Fruit fly (Drosophila melanogaster) whole organism, embryonic: Measurements from ENCODE around the gene Root.

ENCODE experiments used
- Blimp-1 ChIP-seq: fragments of 200-800 bp; sonication (Bioruptor generic); optimal IDR thresholded peaks from 3 replicates; lab custom pipeline; 2018; ENCODE audit warnings: missing biosample characterization, missing genetic modification characterization, mild to moderate bottlenecking, moderate library complexity, missing genetic modification reagents
- BtbVII ChIP-seq: fragments of 200-800 bp; sonication (Bioruptor generic); optimal IDR thresholded peaks from 3 replicates; lab custom pipeline; 2017; ENCODE audit warnings: missing biosample characterization, mild to moderate bottlenecking, missing genetic modification characterization
- CG10209 ChIP-seq: fragments of 200-800 bp; sonication (Bioruptor generic); optimal IDR thresholded peaks from 3 replicates; lab custom pipeline; 2017; ENCODE audit warnings: missing biosample characterization, mild to moderate bottlenecking, missing genetic modification characterization, missing genetic modification reagents
- CG10462 ChIP-seq: fragments of 200-800 bp; sonication (Bioruptor generic); optimal IDR thresholded peaks from 2 replicates; lab custom pipeline; 2016; ENCODE audit warnings: missing biosample characterization, missing genetic modification characterization
- CG10654 ChIP-seq: fragments of 200-800 bp; sonication (Bioruptor generic); optimal IDR thresholded peaks from 2 replicates; lab custom pipeline; 2016; ENCODE audit warnings: missing biosample characterization, missing genetic modification characterization
- CG11504 ChIP-seq: fragments of 200-800 bp; sonication (Bioruptor generic); optimal IDR thresholded peaks from 3 replicates; lab custom pipeline; 2019; ENCODE audit warnings: missing biosample characterization, mild to moderate bottlenecking, missing genetic modification characterization, moderate library complexity
- CG12155 ChIP-seq: fragments of 200-800 bp; sonication (Bioruptor generic); optimal IDR thresholded peaks from 3 replicates; lab custom pipeline; 2016; ENCODE audit warnings: missing biosample characterization, missing genetic modification characterization
- CG12391 ChIP-seq: fragments of 200-800 bp; sonication (Bioruptor generic); optimal IDR thresholded peaks from 3 replicates; lab custom pipeline; 2018; ENCODE audit warnings: missing biosample characterization, mild to moderate bottlenecking, missing genetic modification characterization, moderate library complexity
- CG12942 ChIP-seq: fragments of 200-800 bp; sonication (Bioruptor generic); optimal IDR thresholded peaks from 3 replicates; lab custom pipeline; 2016; ENCODE audit warnings: missing biosample characterization, missing genetic modification characterization
- CG14965 ChIP-seq: fragments of 200-800 bp; sonication (Bioruptor generic); optimal IDR thresholded peaks from 2 replicates; lab custom pipeline; 2016; ENCODE audit warnings: missing biosample characterization, missing genetic modification characterization, borderline replicate concordance
- CG16779 ChIP-seq: fragments of 200-800 bp; sonication (Bioruptor generic); IDR thresholded peaks from 2 replicates; pipeline ENCODE4 v1.3.6; 2022; ENCODE audit warnings: missing biosample characterization, missing genetic modification characterization
- CG17359 ChIP-seq: fragments of 200-800 bp; sonication (Bioruptor generic); optimal IDR thresholded peaks from 3 replicates; lab custom pipeline; 2018; ENCODE audit warnings: missing biosample characterization, mild to moderate bottlenecking, missing genetic modification characterization, moderate library complexity
- CG17912 ChIP-seq: fragments of 200-800 bp; sonication (Bioruptor generic); optimal IDR thresholded peaks from 2 replicates; lab custom pipeline; 2018; ENCODE audit warnings: missing biosample characterization, mild to moderate bottlenecking, missing genetic modification characterization
- CG18599 ChIP-seq: fragments of 200-800 bp; sonication (Bioruptor generic); optimal IDR thresholded peaks from 3 replicates; lab custom pipeline; 2017; ENCODE audit warnings: missing biosample characterization, missing genetic modification characterization, mild to moderate bottlenecking, moderate library complexity, missing genetic modification reagents
- CG18764 ChIP-seq: fragments of 200-800 bp; sonication (Bioruptor generic); optimal IDR thresholded peaks from 3 replicates; lab custom pipeline; 2016; ENCODE audit warnings: missing biosample characterization, missing genetic modification characterization
- CG31365 ChIP-seq: fragments of 200-800 bp; sonication (Bioruptor generic); optimal IDR thresholded peaks from 2 replicates; lab custom pipeline; 2018; ENCODE audit warnings: missing biosample characterization, mild to moderate bottlenecking, missing genetic modification characterization
- CG31388 ChIP-seq: fragments of 200-800 bp; sonication (Bioruptor generic); optimal IDR thresholded peaks from 2 replicates; lab custom pipeline; 2016; ENCODE audit warnings: missing biosample characterization, missing genetic modification characterization
- CG33213 ChIP-seq: fragments of 200-800 bp; sonication (Bioruptor generic); optimal IDR thresholded peaks from 3 replicates; lab custom pipeline; 2016; ENCODE audit warnings: missing biosample characterization, missing genetic modification characterization
- CG34422 ChIP-seq: fragments of 200-800 bp; sonication (Bioruptor generic); IDR thresholded peaks from 3 replicates; pipeline ENCODE4 v1.3.6; 2022; ENCODE audit warnings: missing biosample characterization, missing genetic modification characterization
- CG3838 ChIP-seq: fragments of 200-800 bp; sonication (Bioruptor generic); optimal IDR thresholded peaks from 3 replicates; lab custom pipeline; 2016; ENCODE audit warnings: missing biosample characterization, missing genetic modification characterization
- CG4328 ChIP-seq: fragments of 200-800 bp; sonication (Bioruptor generic); optimal IDR thresholded peaks from 3 replicates; lab custom pipeline; 2017; ENCODE audit warnings: missing biosample characterization, missing genetic modification reagents, missing genetic modification characterization
- CG4730 ChIP-seq: fragments of 200-800 bp; sonication (Bioruptor generic); IDR thresholded peaks from 2 replicates; pipeline ENCODE4 v1.3.6; 2022; ENCODE audit warnings: missing biosample characterization, missing genetic modification characterization
- CG7357 ChIP-seq: fragments of 200-800 bp; sonication (Bioruptor generic); IDR thresholded peaks from 3 replicates; pipeline ENCODE4 v1.3.6; 2022; ENCODE audit warnings: missing biosample characterization, missing genetic modification characterization
- CG7928 ChIP-seq: fragments of 200-800 bp; sonication (Bioruptor generic); optimal IDR thresholded peaks from 2 replicates; lab custom pipeline; 2017; ENCODE audit warnings: missing biosample characterization, mild to moderate bottlenecking, missing genetic modification characterization
- CG8388 ChIP-seq: fragments of 200-800 bp; sonication (Bioruptor generic); optimal IDR thresholded peaks from 2 replicates; lab custom pipeline; 2019; ENCODE audit warnings: missing biosample characterization, mild to moderate bottlenecking, missing genetic modification characterization, moderate library complexity
- Chrac-16 ChIP-seq: fragments of 200-800 bp; sonication (Bioruptor generic); optimal IDR thresholded peaks from 3 replicates; lab custom pipeline; 2016; ENCODE audit warnings: missing biosample characterization, missing genetic modification characterization
- Dip3 ChIP-seq: fragments of 200-800 bp; sonication (Bioruptor generic); optimal IDR thresholded peaks from 3 replicates; lab custom pipeline; 2016; ENCODE audit warnings: missing biosample characterization, missing genetic modification characterization
- Dp ChIP-seq: fragments of 200-800 bp; sonication (Bioruptor generic); optimal IDR thresholded peaks from 2 replicates; lab custom pipeline; 2018; ENCODE audit warnings: missing biosample characterization, mild to moderate bottlenecking, missing genetic modification characterization, moderate library complexity
- Gsc ChIP-seq: fragments of 200-800 bp; sonication (Bioruptor generic); IDR thresholded peaks from 2 replicates; pipeline ENCODE4 v1.3.6; 2022; ENCODE audit warnings: missing biosample characterization, missing genetic modification characterization
- Gug ChIP-seq: fragments of 200-800 bp; sonication (Bioruptor generic); IDR thresholded peaks from 4 replicates; pipeline ENCODE4 v1.3.6; 2022; ENCODE audit warnings: missing biosample characterization, missing genetic modification characterization
- HHEX ChIP-seq: fragments of 200-800 bp; sonication (Bioruptor generic); optimal IDR thresholded peaks from 3 replicates; lab custom pipeline; 2017; ENCODE audit warnings: missing biosample characterization, mild to moderate bottlenecking, missing genetic modification characterization, missing genetic modification reagents
- HmgZ ChIP-seq: fragments of 200-800 bp; sonication (Bioruptor generic); optimal IDR thresholded peaks from 2 replicates; lab custom pipeline; 2018; ENCODE audit warnings: missing biosample characterization, mild to moderate bottlenecking, missing genetic modification characterization
- Hr3 ChIP-seq: fragments of 200-800 bp; sonication (Bioruptor generic); optimal IDR thresholded peaks from 3 replicates; lab custom pipeline; 2016; ENCODE audit warnings: missing biosample characterization, missing genetic modification characterization
- NC2α ChIP-seq: fragments of 200-800 bp; sonication (Bioruptor generic); optimal IDR thresholded peaks from 2 replicates; lab custom pipeline; 2016; ENCODE audit warnings: missing biosample characterization, missing genetic modification characterization
- PHDP ChIP-seq: fragments of 200-800 bp; sonication (Bioruptor generic); optimal IDR thresholded peaks from 3 replicates; lab custom pipeline; 2018; ENCODE audit warnings: missing biosample characterization, mild to moderate bottlenecking, missing genetic modification characterization, moderate library complexity
- Poxn ChIP-seq: fragments of 200-800 bp; sonication (Bioruptor generic); IDR thresholded peaks from 2 replicates; pipeline ENCODE4 v1.3.6; 2022; ENCODE audit warnings: missing biosample characterization, missing genetic modification characterization
- Scr ChIP-seq: fragments of 200-800 bp; sonication (Bioruptor generic); IDR thresholded peaks from 2 replicates; pipeline ENCODE4 v1.3.6; 2022; ENCODE audit warnings: missing biosample characterization, missing genetic modification characterization; ENCODE audit not compliant: partially characterized antibody
- Sox100B ChIP-seq: fragments of 200-800 bp; sonication (Bioruptor generic); optimal IDR thresholded peaks from 3 replicates; lab custom pipeline; 2018; ENCODE audit warnings: missing biosample characterization, mild to moderate bottlenecking, missing genetic modification characterization
- Ssrp ChIP-seq: fragments of 200-800 bp; sonication (Bioruptor generic); optimal IDR thresholded peaks from 2 replicates; lab custom pipeline; 2018; ENCODE audit warnings: missing biosample characterization, mild to moderate bottlenecking, missing genetic modification characterization, moderate library complexity
- Taf1 ChIP-seq: fragments of 200-800 bp; sonication (Bioruptor generic); IDR thresholded peaks from 2 replicates; pipeline ENCODE4 v1.3.6; 2022; ENCODE audit warnings: missing biosample characterization, missing genetic modification characterization
- dmrt99B ChIP-seq: fragments of 200-800 bp; sonication (Bioruptor generic); optimal IDR thresholded peaks from 2 replicates; lab custom pipeline; 2018; ENCODE audit warnings: missing biosample characterization, mild to moderate bottlenecking, missing genetic modification characterization, moderate library complexity
- kay ChIP-seq: fragments of 200-800 bp; sonication (Bioruptor generic); optimal IDR thresholded peaks from 2 replicates; lab custom pipeline; 2016; ENCODE audit warnings: missing biosample characterization, missing genetic modification characterization
- lov ChIP-seq, 2 experiments: fragments of 200-800 bp in 1 of 2; fragments of >200 bp in 1 of 2; sonication (Bioruptor generic) in 1 of 2; IDR thresholded peaks in 1 of 2; optimal IDR thresholded peaks in 1 of 2; 2 replicates in 1 of 2; 3 replicates in 1 of 2; pipeline versions ENCODE4 v1.3.6 to Lab custom; 2017 to 2022; ENCODE audit warnings: missing biosample characterization in 1 of 2, missing genetic modification characterization in 1 of 2
- onecut ChIP-seq: fragments of 200-800 bp; sonication (Bioruptor generic); IDR thresholded peaks from 2 replicates; pipeline ENCODE4 v1.3.6; 2022; ENCODE audit warnings: missing biosample characterization, missing genetic modification characterization
- sim ChIP-seq: fragments of 200-800 bp; sonication (Bioruptor generic); IDR thresholded peaks from 2 replicates; pipeline ENCODE4 v1.3.6; 2022; ENCODE audit warnings: missing biosample characterization, missing genetic modification characterization
- sisA ChIP-seq: fragments of 200-800 bp; sonication (Bioruptor generic); IDR thresholded peaks from 2 replicates; pipeline ENCODE4 v1.3.6; 2022; ENCODE audit warnings: missing biosample characterization, missing genetic modification characterization
- slbo ChIP-seq: fragments of 200-800 bp; sonication (Bioruptor generic); IDR thresholded peaks from 2 replicates; pipeline ENCODE4 v1.3.6; 2022; ENCODE audit warnings: missing biosample characterization, missing genetic modification characterization
- so ChIP-seq: fragments of 200-800 bp; sonication (Bioruptor generic); IDR thresholded peaks from 3 replicates; pipeline ENCODE4 v1.3.6; 2022; ENCODE audit warnings: missing biosample characterization, missing genetic modification characterization
- tin ChIP-seq: fragments of 200-800 bp; sonication (Bioruptor generic); optimal IDR thresholded peaks from 3 replicates; lab custom pipeline; 2016; ENCODE audit warnings: missing biosample characterization, missing genetic modification characterization
- wek ChIP-seq: fragments of 200-800 bp; sonication (Bioruptor generic); optimal IDR thresholded peaks from 3 replicates; lab custom pipeline; 2018; ENCODE audit warnings: missing biosample characterization, mild to moderate bottlenecking, missing genetic modification characterization, moderate library complexity

The Root gene

DNA sequence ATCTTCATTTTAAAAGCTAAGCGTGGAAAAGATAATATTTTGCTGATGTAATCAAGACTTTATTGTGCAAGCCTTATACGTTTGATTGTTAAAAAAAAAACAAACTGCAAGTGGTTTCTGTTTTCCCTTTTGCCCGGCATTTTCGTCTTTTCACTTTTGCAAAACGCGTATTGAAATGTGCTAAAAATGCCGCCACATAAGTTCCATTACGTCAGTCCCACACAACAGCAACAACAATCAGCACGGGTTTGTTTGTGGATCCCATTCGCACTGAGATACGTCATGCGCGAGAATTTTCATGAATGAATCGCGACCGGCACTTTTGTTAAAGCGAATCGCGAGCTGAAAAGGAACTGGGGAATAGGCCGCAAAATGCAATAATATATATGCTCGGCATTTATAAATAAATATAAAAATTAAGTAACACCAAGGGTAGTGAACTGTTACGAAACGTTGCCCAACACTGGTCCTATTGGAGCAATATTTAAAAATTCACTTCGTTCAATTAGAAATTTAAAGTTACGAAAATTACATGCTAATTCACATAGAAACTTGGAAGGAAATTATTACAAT is 6.9 kb upstream of the Root start (continued):
- TF ChIP-seq HHEX (GFP tag; lab: Kevin White, UChicago) (peak; percentile 28), CG12391 (tag; lab: Kevin White, UChicago) (peak; percentile 57), CG11504 (tag; lab: Kevin White, UChicago) (peak; percentile 32), Gug (no peak), onecut (GFP tag; lab: Robert Waterston, UW) (peak; percentile 60), Dp (GFP tag; lab: Kevin White, UChicago) (peak; percentile 76), CG17912 (peak; percentile 5), slbo (no peak), lov (optimal IDR thresholded peaks at IDR 0.05; lab: Kevin White, UChicago) (no peak), lov (GFP tag; IDR thresholded peaks at IDR 0.05; lab: Robert Waterston, UW) (no peak), sim (GFP tag; lab: Robert Waterston, UW) (no peak), Taf1 (GFP tag; lab: Robert Waterston, UW) (no peak), Dip3 (GFP tag; lab: Kevin White, UChicago) (peak; percentile 43), CG4730 (GFP tag; lab: Robert Waterston, UW) (no peak), CG31388 (GFP tag; lab: Kevin White, UChicago) (no peak), wek (GFP tag; lab: Kevin White, UChicago) (peak; percentile 45), tin (GFP tag; lab: Kevin White, UChicago) (peak; percentile 58), BtbVII (GFP tag; lab: Kevin White, UChicago) (peak; percentile 64), CG18599 (peak; percentile 76), PHDP (tag; lab: Kevin White, UChicago) (peak; percentile 64), CG3838 (GFP tag; lab: Kevin White, UChicago) (peak; percentile 39), CG17359 (tag; lab: Kevin White, UChicago) (peak; percentile 65), dmrt99B (tag; lab: Kevin White, UChicago) (peak; percentile 47), CG8388 (GFP tag; lab: Kevin White, UChicago) (peak; percentile 0), CG4328 (GFP tag; lab: Kevin White, UChicago) (peak; percentile 37), Blimp-1 (peak; percentile 48), CG33213 (GFP tag; lab: Kevin White, UChicago) (peak; percentile 61), CG10654 (peak; percentile 11), CG7357 (GFP tag; lab: Robert Waterston, UW) (no peak), CG34422 (GFP tag; lab: Robert Waterston, UW) (no peak), CG18764 (GFP tag; lab: Kevin White, UChicago) (peak; percentile 42), Sox100B (GFP tag; lab: Kevin White, UChicago) (peak; percentile 24), CG14965 (GFP tag; lab: Kevin White, UChicago) (no peak), Hr3 (GFP tag; lab: Kevin White, UChicago) (peak; percentile 21), so (GFP tag; lab: Robert Waterston, UW) (no peak), Scr (GFP tag; lab: Robert Waterston, UW) (no peak), CG10209 (GFP tag; lab: Kevin White, UChicago) (peak; percentile 39), Gsc (no peak), NC2α (GFP tag; lab: Kevin White, UChicago) (no peak), Ssrp (tag; lab: Kevin White, UChicago) (peak; percentile 17), HmgZ (tag; lab: Kevin White, UChicago) (peak; percentile 72), CG7928 (GFP tag; lab: Kevin White, UChicago) (peak; percentile 5), CG31365 (tag; lab: Kevin White, UChicago) (peak; percentile 36), kay (GFP tag; lab: Kevin White, UChicago) (peak; percentile 14), sisA (GFP tag; lab: Robert Waterston, UW) (no peak), Chrac-16 (GFP tag; lab: Kevin White, UChicago) (peak; percentile 34), CG12942 (GFP tag; lab: Kevin White, UChicago) (peak; percentile 29), CG16779 (no peak), Poxn (GFP tag; lab: Robert Waterston, UW) (no peak), CG10462 (GFP tag; lab: Kevin White, UChicago) (no peak), CG12155 (peak; percentile 18)
